Worm (Caenorhabditis elegans) whole organism, midembryonic: ENCODE data around the gene Y54G2A.73.

Source experiments
- T22C8.4 ChIP-seq: fragments of 200-800 bp; sonication (Bioruptor generic); IDR thresholded peaks from 2 replicates; pipeline ENCODE4 v1.3.6; 2022; ENCODE audit warnings: missing genetic modification characterization, missing compliant biosample characterization
- cog-1 ChIP-seq: sonication (generic microtip); optimal IDR thresholded peaks from 2 replicates; lab custom pipeline; 2016; ENCODE audit warnings: missing genetic modification characterization, missing compliant biosample characterization
- flt-1 ChIP-seq: fragments of 200-800 bp; sonication (Bioruptor generic); IDR thresholded peaks from 2 replicates; pipeline ENCODE4 v1.3.6; 2022; ENCODE audit warnings: missing genetic modification characterization, missing compliant biosample characterization
- klf-2 ChIP-seq: fragments of 200-800 bp; sonication (Bioruptor generic); conservative IDR thresholded peaks from 2 replicates; pipeline ENCODE4 v1.3.6; 2022; ENCODE audit warnings: missing genetic modification reagents, missing genetic modification characterization, missing compliant biosample characterization
- med-1 ChIP-seq: sonication (generic microtip); optimal IDR thresholded peaks from 2 replicates; lab custom pipeline; 2017; ENCODE audit warnings: missing genetic modification characterization, mild to moderate bottlenecking, missing compliant biosample characterization, antibody characterized with exemption, missing genetic modification reagents; ENCODE audit not compliant: insufficient read depth
- ref-1 ChIP-seq: fragments of 200-800 bp; sonication (Bioruptor generic); conservative IDR thresholded peaks from 2 replicates; pipeline ENCODE4 v1.3.6; 2022; ENCODE audit warnings: missing genetic modification reagents, missing genetic modification characterization, missing compliant biosample characterization
- tab-1 ChIP-seq: fragments of 200-800 bp; sonication (Bioruptor generic); IDR thresholded peaks from 2 replicates; pipeline ENCODE4 v1.3.6; 2022; ENCODE audit warnings: missing genetic modification characterization, missing compliant biosample characterization
- ztf-23 ChIP-seq: fragments of 200-800 bp; sonication (Bioruptor generic); IDR thresholded peaks from 2 replicates; pipeline ENCODE4 v1.3.6; 2022; ENCODE audit warnings: missing genetic modification reagents, missing genetic modification characterization, missing compliant biosample characterization
- ztf-29 ChIP-seq: fragments of 200-800 bp; sonication (Bioruptor generic); IDR thresholded peaks from 2 replicates; pipeline ENCODE4 v1.3.6; 2022; ENCODE audit warnings: missing genetic modification reagents, missing genetic modification characterization, missing compliant biosample characterization

ce11 chrIV:3046009-3046408 lies 37.3 kb upstream of the Y54G2A.73 start:
- TF ChIP-seq T22C8.4 (GFP tag; lab: Robert Waterston, UW) (no peak), flt-1 (GFP tag; lab: Robert Waterston, UW) (no peak), cog-1 (tag; lab: Kevin White, UChicago) (no peak), med-1 (no peak), tab-1 (GFP tag; lab: Robert Waterston, UW) (no peak), klf-2 (no peak), ztf-29 (GFP tag; lab: Robert Waterston, UW) (no peak), ztf-23 (no peak), ref-1 (GFP tag; lab: Robert Waterston, UW) (no peak)
